Worm (Caenorhabditis elegans) whole organism, L2 larva: ENCODE data around the gene Y55F3BL.4.

Experiments
- F13H6.1 ChIP-seq: sonication (generic microtip); optimal IDR thresholded peaks from 2 replicates; lab custom pipeline; 2016; ENCODE audit warnings: missing genetic modification characterization, missing compliant biosample characterization
- aly-2 ChIP-seq: fragments of 150-350 bp; optimal IDR thresholded peaks from 2 replicates; lab custom pipeline; 2014; ENCODE audit warnings: missing biosample characterization, missing genetic modification characterization
- blmp-1 ChIP-seq: sonication (generic microtip); optimal IDR thresholded peaks from 2 replicates; lab custom pipeline; 2017; ENCODE audit warnings: missing genetic modification characterization, mild to moderate bottlenecking, missing compliant biosample characterization, antibody characterized with exemption, moderate library complexity; ENCODE audit not compliant: insufficient read depth
- fos-1 ChIP-seq: fragments of 150-350 bp; optimal IDR thresholded peaks from 2 replicates; lab custom pipeline; 2014; ENCODE audit warnings: missing biosample characterization, missing genetic modification characterization
- lsy-2 ChIP-seq, 2 experiments: fragments of 150-350 bp in 1 of 2; sonication (generic microtip) in 1 of 2; optimal IDR thresholded peaks; 2 replicates each; lab custom pipeline; 2014 to 2017; ENCODE audit warnings: missing biosample characterization in 2 of 2, missing genetic modification characterization in 2 of 2
- nhr-11 ChIP-seq: fragments of 150-350 bp; optimal IDR thresholded peaks from 2 replicates; lab custom pipeline; 2014; ENCODE audit warnings: missing biosample characterization, missing genetic modification characterization
- nhr-237 ChIP-seq: fragments of 150-350 bp; optimal IDR thresholded peaks from 2 replicates; lab custom pipeline; 2014; ENCODE audit warnings: missing biosample characterization, missing genetic modification characterization
- snpc-4 ChIP-seq: fragments of 150-350 bp; optimal IDR thresholded peaks from 2 replicates; lab custom pipeline; 2014; ENCODE audit warnings: missing biosample characterization, missing genetic modification characterization
- unc-39 ChIP-seq: fragments of 150-350 bp; optimal IDR thresholded peaks from 2 replicates; lab custom pipeline; 2014; ENCODE audit warnings: missing biosample characterization, missing genetic modification characterization
- unc-55 ChIP-seq: fragments of 150-350 bp; sonication (generic microtip); optimal IDR thresholded peaks from 3 replicates; lab custom pipeline; 2014; ENCODE audit warnings: missing biosample characterization, missing genetic modification reagents, missing genetic modification characterization
- unc-62 ChIP-seq: fragments of 150-350 bp; optimal IDR thresholded peaks from 2 replicates; lab custom pipeline; 2014; ENCODE audit warnings: missing biosample characterization, missing genetic modification reagents, missing genetic modification characterization
- zag-1 ChIP-seq: fragments of 150-350 bp; optimal IDR thresholded peaks from 2 replicates; lab custom pipeline; 2014; ENCODE audit warnings: missing biosample characterization, missing genetic modification characterization
- ztf-4 ChIP-seq: fragments of 150-350 bp; optimal IDR thresholded peaks from 2 replicates; lab custom pipeline; 2014; ENCODE audit warnings: missing biosample characterization, missing genetic modification characterization

ce11 chrIV:845198-845597 lies 40.3 kb downstream of the Y55F3BL.4 start, which contains the start of gene lgc-33:
- no peak for TF ChIP-seq snpc-4
- no peak for TF ChIP-seq unc-39 (tag; lab: Kevin White, UChicago)
- no peak for TF ChIP-seq nhr-237 (tag; lab: Kevin White, UChicago)
- TF ChIP-seq nhr-11 (tag; lab: Kevin White, UChicago): no peak
- TF ChIP-seq fos-1 (tag; lab: Kevin White, UChicago): no peak
- TF ChIP-seq unc-55 (GFP tag; lab: Kevin White, UChicago): no peak
- no peak for TF ChIP-seq unc-62 (GFP tag; lab: Kevin White, UChicago)
- TF ChIP-seq zag-1 (tag; lab: Kevin White, UChicago): no peak
- TF ChIP-seq lsy-2 (tag; optimal IDR thresholded peaks at IDR 0.05; lab: Kevin White, UChicago): no peak
- no peak for TF ChIP-seq aly-2 (tag; lab: Kevin White, UChicago)
- no peak for TF ChIP-seq blmp-1 (tag; lab: Kevin White, UChicago)
- TF ChIP-seq F13H6.1 (tag; lab: Kevin White, UChicago): no peak
- TF ChIP-seq ztf-4: no peak
